Fruit fly (Drosophila melanogaster) whole organism, embryonic: Measurements from ENCODE around the gene jagn.

Source experiments
- Ada2b ChIP-seq: fragments of 200-800 bp; sonication (Bioruptor generic); IDR thresholded peaks from 2 replicates; pipeline ENCODE4 v1.3.6; 2022; ENCODE audit warnings: missing biosample characterization, missing genetic modification characterization
- BtbVII ChIP-seq: fragments of 200-800 bp; sonication (Bioruptor generic); optimal IDR thresholded peaks from 3 replicates; lab custom pipeline; 2017; ENCODE audit warnings: missing biosample characterization, mild to moderate bottlenecking, missing genetic modification characterization
- Bteb2 ChIP-seq: fragments of 200-800 bp; sonication (Bioruptor generic); optimal IDR thresholded peaks from 2 replicates; lab custom pipeline; 2016; ENCODE audit warnings: missing biosample characterization, missing genetic modification characterization
- CG13123 ChIP-seq: fragments of 200-800 bp; sonication (Bioruptor generic); optimal IDR thresholded peaks from 2 replicates; lab custom pipeline; 2016; ENCODE audit warnings: missing biosample characterization, missing genetic modification characterization
- CG18619 ChIP-seq: fragments of 200-800 bp; sonication (Bioruptor generic); optimal IDR thresholded peaks from 3 replicates; lab custom pipeline; 2017; ENCODE audit warnings: missing biosample characterization, mild to moderate bottlenecking, missing genetic modification characterization
- CG2889 ChIP-seq: fragments of 200-800 bp; sonication (Bioruptor generic); IDR thresholded peaks from 3 replicates; pipeline ENCODE4 v1.3.6; 2022; ENCODE audit warnings: missing biosample characterization, missing genetic modification characterization
- CG3407 ChIP-seq: fragments of 200-800 bp; sonication (Bioruptor generic); optimal IDR thresholded peaks from 2 replicates; lab custom pipeline; 2018; ENCODE audit warnings: missing biosample characterization, mild to moderate bottlenecking, missing genetic modification characterization
- CG3726 ChIP-seq: fragments of 200-800 bp; sonication (Bioruptor generic); IDR thresholded peaks from 3 replicates; pipeline ENCODE4, ENCODE4 v1.3.6; 2022; ENCODE audit warnings: missing biosample characterization, missing genetic modification characterization
- CG4282 ChIP-seq: fragments of 200-800 bp; sonication (Bioruptor generic); optimal IDR thresholded peaks from 2 replicates; lab custom pipeline; 2016; ENCODE audit warnings: missing biosample characterization, missing genetic modification characterization
- CG4328 ChIP-seq: fragments of 200-800 bp; sonication (Bioruptor generic); optimal IDR thresholded peaks from 3 replicates; lab custom pipeline; 2017; ENCODE audit warnings: missing biosample characterization, missing genetic modification reagents, missing genetic modification characterization
- CG6689 ChIP-seq: fragments of 200-800 bp; sonication (Bioruptor generic); IDR thresholded peaks from 2 replicates; pipeline ENCODE4 v1.3.6; 2022; ENCODE audit warnings: missing biosample characterization, missing genetic modification characterization
- CG6791 ChIP-seq: fragments of 200-800 bp; sonication (Bioruptor generic); IDR thresholded peaks from 3 replicates; pipeline ENCODE4 v1.3.6; 2022; ENCODE audit warnings: missing biosample characterization, missing genetic modification characterization; ENCODE audit not compliant: partially characterized antibody
- CG7372 ChIP-seq: fragments of 200-800 bp; sonication (Bioruptor generic); IDR thresholded peaks from 2 replicates; pipeline ENCODE4 v1.3.6; 2022; ENCODE audit warnings: missing biosample characterization, missing genetic modification characterization
- CG7928 ChIP-seq: fragments of 200-800 bp; sonication (Bioruptor generic); optimal IDR thresholded peaks from 2 replicates; lab custom pipeline; 2017; ENCODE audit warnings: missing biosample characterization, mild to moderate bottlenecking, missing genetic modification characterization
- CG8478 ChIP-seq: fragments of >200 bp; optimal IDR thresholded peaks from 2 replicates; lab custom pipeline; 2018
- Dfd ChIP-seq, 2 experiments: fragments of >200 bp; optimal IDR thresholded peaks; 2 replicates each; lab custom pipeline; 2017; ENCODE audit warnings: missing biosample characterization in 2 of 2, missing genetic modification characterization in 2 of 2
- Ets65A ChIP-seq: fragments of 200-800 bp; sonication (Bioruptor generic); peaks from one replicate; lab custom pipeline; 2016; ENCODE audit warnings: missing biosample characterization, missing genetic modification characterization
- Gsc ChIP-seq: fragments of 200-800 bp; sonication (Bioruptor generic); IDR thresholded peaks from 2 replicates; pipeline ENCODE4 v1.3.6; 2022; ENCODE audit warnings: missing biosample characterization, missing genetic modification characterization
- H2.0 ChIP-seq: fragments of 200-800 bp; sonication (Bioruptor generic); IDR thresholded peaks from 2 replicates; pipeline ENCODE4 v1.3.6; 2022; ENCODE audit warnings: missing biosample characterization, missing genetic modification characterization
- HmgZ ChIP-seq: fragments of 200-800 bp; sonication (Bioruptor generic); optimal IDR thresholded peaks from 2 replicates; lab custom pipeline; 2018; ENCODE audit warnings: missing biosample characterization, mild to moderate bottlenecking, missing genetic modification characterization
- Max ChIP-seq: fragments of 200-800 bp; sonication (Bioruptor generic); optimal IDR thresholded peaks from 2 replicates; lab custom pipeline; 2016; ENCODE audit warnings: missing biosample characterization, mild to moderate bottlenecking, missing genetic modification characterization
- NC2β ChIP-seq: fragments of 200-800 bp; sonication (Bioruptor generic); optimal IDR thresholded peaks from 2 replicates; lab custom pipeline; 2016; ENCODE audit warnings: missing biosample characterization, missing genetic modification characterization
- Nf-YA ChIP-seq: fragments of 200-800 bp; sonication (Bioruptor generic); IDR thresholded peaks from 2 replicates; pipeline ENCODE4 v1.3.6; 2022; ENCODE audit warnings: missing biosample characterization, missing genetic modification characterization
- NfI ChIP-seq: fragments of 200-800 bp; sonication (Bioruptor generic); optimal IDR thresholded peaks from 3 replicates; lab custom pipeline; 2018; ENCODE audit warnings: missing biosample characterization, mild to moderate bottlenecking, missing genetic modification characterization, moderate library complexity
- Sin3A ChIP-seq: fragments of >200 bp; optimal IDR thresholded peaks from 2 replicates; lab custom pipeline; 2018
- Six4 ChIP-seq: fragments of 200-800 bp; sonication (Bioruptor generic); optimal IDR thresholded peaks from 2 replicates; lab custom pipeline; 2016; ENCODE audit warnings: missing biosample characterization, missing genetic modification characterization
- Spps ChIP-seq: fragments of 200-800 bp; sonication (Bioruptor generic); optimal IDR thresholded peaks from 2 replicates; lab custom pipeline; 2018; ENCODE audit warnings: missing biosample characterization, mild to moderate bottlenecking, missing genetic modification characterization
- Sry-δ ChIP-seq: fragments of 200-800 bp; sonication (Bioruptor generic); optimal IDR thresholded peaks from 2 replicates; lab custom pipeline; 2016; ENCODE audit warnings: missing biosample characterization, missing genetic modification characterization
- Tbp ChIP-seq: fragments of >200 bp; optimal IDR thresholded peaks from 2 replicates; lab custom pipeline; 2018; ENCODE audit warnings: missing biosample characterization, missing genetic modification characterization
- abd-A ChIP-seq: fragments of 200-800 bp; sonication (Bioruptor generic); optimal IDR thresholded peaks from 3 replicates; lab custom pipeline; 2019; ENCODE audit warnings: missing biosample characterization, mild to moderate bottlenecking, missing genetic modification characterization, moderate library complexity
- ap ChIP-seq: fragments of 200-800 bp; sonication (Bioruptor generic); IDR thresholded peaks from 2 replicates; pipeline ENCODE4 v1.3.6; 2022; ENCODE audit warnings: missing biosample characterization, missing genetic modification characterization
- ato ChIP-seq: fragments of 200-800 bp; sonication (Bioruptor generic); IDR thresholded peaks from 2 replicates; pipeline ENCODE4 v1.3.6; 2022; ENCODE audit warnings: missing biosample characterization, missing genetic modification characterization; ENCODE audit not compliant: partially characterized antibody
- az2 ChIP-seq: fragments of 200-800 bp; sonication (Bioruptor generic); optimal IDR thresholded peaks from 3 replicates; lab custom pipeline; 2016; ENCODE audit warnings: missing biosample characterization, missing genetic modification characterization
- bbx ChIP-seq: fragments of 200-800 bp; sonication (Bioruptor generic); IDR thresholded peaks from 2 replicates; pipeline ENCODE4 v1.3.6; 2022; ENCODE audit warnings: missing biosample characterization, missing genetic modification characterization; ENCODE audit not compliant: partially characterized antibody
- bcd ChIP-seq: fragments of 200-800 bp; sonication (Bioruptor generic); optimal IDR thresholded peaks from 2 replicates; lab custom pipeline; 2017; ENCODE audit warnings: missing biosample characterization, mild to moderate bottlenecking, missing genetic modification characterization
- caup ChIP-seq: fragments of 200-800 bp; sonication (Bioruptor generic); optimal IDR thresholded peaks from 3 replicates; lab custom pipeline; 2017; ENCODE audit warnings: missing biosample characterization, mild to moderate bottlenecking, missing genetic modification characterization, moderate library complexity; ENCODE audit not compliant: severe bottlenecking
- en ChIP-seq: fragments of 200-800 bp; sonication (Bioruptor generic); optimal IDR thresholded peaks from 2 replicates; lab custom pipeline; 2016; ENCODE audit warnings: missing biosample characterization, missing genetic modification characterization
- esg ChIP-seq: fragments of 200-800 bp; sonication (Bioruptor generic); conservative IDR thresholded peaks from 2 replicates; pipeline ENCODE4 v1.3.6; 2022; ENCODE audit warnings: missing biosample characterization, missing genetic modification characterization
- ewg ChIP-seq: fragments of 200-800 bp; sonication (Bioruptor generic); optimal IDR thresholded peaks from 3 replicates; lab custom pipeline; 2017; ENCODE audit warnings: mild to moderate bottlenecking, missing biosample characterization, missing genetic modification reagents, missing genetic modification characterization
- fd64A ChIP-seq: fragments of 200-800 bp; sonication (Bioruptor generic); optimal IDR thresholded peaks from 3 replicates; lab custom pipeline; 2018; ENCODE audit warnings: missing biosample characterization, mild to moderate bottlenecking, missing genetic modification characterization
- fu2 ChIP-seq: fragments of 200-800 bp; sonication (Bioruptor generic); optimal IDR thresholded peaks from 2 replicates; lab custom pipeline; 2016; ENCODE audit warnings: missing biosample characterization, missing genetic modification characterization
- jing ChIP-seq: fragments of 200-800 bp; sonication (Bioruptor generic); optimal IDR thresholded peaks from 2 replicates; lab custom pipeline; 2018; ENCODE audit warnings: missing biosample characterization, mild to moderate bottlenecking, missing genetic modification characterization
- lbe ChIP-seq: fragments of 200-800 bp; sonication (Bioruptor generic); optimal IDR thresholded peaks from 2 replicates; lab custom pipeline; 2016; ENCODE audit warnings: missing biosample characterization, mild to moderate bottlenecking, missing genetic modification characterization
- oc ChIP-seq: fragments of 200-800 bp; sonication (Bioruptor generic); optimal IDR thresholded peaks from 2 replicates; lab custom pipeline; 2018; ENCODE audit warnings: missing biosample characterization, mild to moderate bottlenecking, missing genetic modification characterization, moderate library complexity
- otp ChIP-seq: fragments of 200-800 bp; sonication (Bioruptor generic); IDR thresholded peaks from 3 replicates; pipeline ENCODE4, ENCODE4 v1.3.6; 2022; ENCODE audit warnings: missing biosample characterization, missing genetic modification characterization
- pho ChIP-seq: fragments of 200-800 bp; sonication (Bioruptor generic); optimal IDR thresholded peaks from 2 replicates; lab custom pipeline; 2016; ENCODE audit warnings: missing biosample characterization, missing genetic modification characterization
- slbo ChIP-seq: fragments of 200-800 bp; sonication (Bioruptor generic); IDR thresholded peaks from 2 replicates; pipeline ENCODE4 v1.3.6; 2022; ENCODE audit warnings: missing biosample characterization, missing genetic modification characterization
- trh ChIP-seq: fragments of 200-800 bp; sonication (Bioruptor generic); optimal IDR thresholded peaks from 2 replicates; lab custom pipeline; 2016; ENCODE audit warnings: missing biosample characterization, missing genetic modification characterization
- vfl ChIP-seq: fragments of 200-800 bp; sonication (Bioruptor generic); optimal IDR thresholded peaks from 2 replicates; lab custom pipeline; 2016; ENCODE audit warnings: missing biosample characterization, missing genetic modification characterization
- wek ChIP-seq: fragments of 200-800 bp; sonication (Bioruptor generic); optimal IDR thresholded peaks from 3 replicates; lab custom pipeline; 2018; ENCODE audit warnings: missing biosample characterization, mild to moderate bottlenecking, missing genetic modification characterization, moderate library complexity

Gene jagn

DNA sequence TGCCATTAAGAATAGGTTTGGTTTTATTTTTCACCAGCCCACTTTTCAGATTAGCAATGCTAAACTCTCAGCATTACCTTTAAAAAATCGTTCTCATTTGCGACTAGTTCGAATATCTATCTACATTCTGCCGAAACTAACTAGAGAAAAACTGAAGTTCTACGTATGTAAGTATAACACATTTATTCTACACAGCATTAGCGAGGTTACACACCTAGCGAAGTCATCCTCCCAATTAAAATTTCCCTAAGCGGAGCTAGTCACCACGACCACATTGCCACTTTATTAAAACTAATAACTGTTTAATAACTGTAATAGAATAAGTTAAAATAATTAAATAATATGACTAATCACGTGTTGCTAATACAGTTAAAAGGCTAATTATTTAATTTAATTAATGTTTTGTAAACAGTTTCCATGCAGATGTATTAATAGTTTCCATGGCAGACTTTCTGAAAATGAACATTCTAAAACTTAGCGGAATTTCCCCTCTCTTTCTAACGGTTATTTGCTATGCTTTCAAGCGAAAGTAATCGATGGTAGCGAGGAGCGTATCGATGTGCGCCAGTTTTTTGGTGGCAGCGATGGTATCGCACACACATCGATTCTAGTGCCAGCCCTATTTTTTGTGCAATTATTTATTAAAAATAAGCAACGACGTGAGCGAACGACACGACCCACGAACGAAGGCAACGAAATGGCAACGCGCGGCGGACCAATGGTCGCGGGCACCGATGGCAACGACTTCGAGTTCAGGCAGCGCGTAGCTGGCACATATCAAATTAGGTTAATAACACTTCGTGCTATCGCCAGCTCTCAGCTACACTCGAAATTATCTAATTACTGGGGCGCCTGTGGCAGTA lies at the start of gene jagn (continued):
- peak; percentile 19 for TF ChIP-seq Bteb2 (GFP tag; lab: Kevin White, UChicago)
- no peak for TF ChIP-seq Tbp (GFP tag; lab: Kevin White, UChicago)
- peak; percentile 39 for TF ChIP-seq vfl (GFP tag; lab: Kevin White, UChicago)
- TF ChIP-seq Gsc (GFP tag; lab: Robert Waterston, UW) = no peak
- TF ChIP-seq Sry-δ (GFP tag; lab: Kevin White, UChicago) = peak; percentile 98
- TF ChIP-seq bbx (GFP tag; lab: Robert Waterston, UW) = peak; percentile 100
- peak; percentile 32 for TF ChIP-seq Six4
- peak; percentile 81 for TF ChIP-seq pho (GFP tag; lab: Kevin White, UChicago)
- 0 out of 2 replicates have a peak, but pooled peaks have one; percentile 29 for TF ChIP-seq Nf-YA (GFP tag; lab: Robert Waterston, UW)
- peak; percentile 36; the same call in 1 of the 2 replicates for TF ChIP-seq CG6689 (GFP tag; lab: Robert Waterston, UW)
- TF ChIP-seq abd-A (tag; lab: Kevin White, UChicago) = peak; percentile 81
- no peak for TF ChIP-seq en
- TF ChIP-seq lbe = peak; percentile 80
- no peak for TF ChIP-seq Dfd (GFP tag; optimal IDR thresholded peaks at IDR 0.05; lab: Kevin White, UChicago)
- TF ChIP-seq Ets65A (GFP tag; lab: Kevin White, UChicago) = peak; percentile 95
- no peak for TF ChIP-seq BtbVII (GFP tag; lab: Kevin White, UChicago)
- peak; percentile 91 for TF ChIP-seq slbo (GFP tag; lab: Robert Waterston, UW)
- TF ChIP-seq HmgZ (tag; lab: Kevin White, UChicago) = peak; percentile 46
- peak; percentile 51 for TF ChIP-seq az2 (GFP tag; lab: Kevin White, UChicago)
- TF ChIP-seq NfI = peak; percentile 75
- peak; percentile 6 for TF ChIP-seq CG7928
- no peak for TF ChIP-seq CG13123
- no peak for TF ChIP-seq wek
- peak; percentile 43 for TF ChIP-seq NC2β (GFP tag; lab: Kevin White, UChicago)
- no peak for TF ChIP-seq CG3407 (GFP tag; lab: Kevin White, UChicago)
- TF ChIP-seq CG8478 (lab: Kevin White, UChicago) = no peak
- TF ChIP-seq Ada2b (GFP tag; lab: Robert Waterston, UW) = peak; percentile 50; the same call in 1 of the 2 replicates
- no peak for TF ChIP-seq Spps (tag; lab: Kevin White, UChicago)
- peak; percentile 99 for TF ChIP-seq ato (GFP tag; lab: Robert Waterston, UW)
- TF ChIP-seq bcd (GFP tag; lab: Kevin White, UChicago) = peak; percentile 61
- peak; percentile 4; the same call in 1 of the 3 replicates for TF ChIP-seq CG2889
- TF ChIP-seq CG3726 (GFP tag; lab: Robert Waterston, UW) = no peak
- peak; percentile 30 for TF ChIP-seq ewg
- TF ChIP-seq Max (GFP tag; lab: Kevin White, UChicago) = peak; percentile 54
- peak; percentile 75 for TF ChIP-seq Sin3A (lab: Kevin White, UChicago)
- peak; percentile 12 for TF ChIP-seq CG4282 (GFP tag; lab: Kevin White, UChicago)
- TF ChIP-seq fd64A (GFP tag; lab: Kevin White, UChicago) = no peak
- no peak for TF ChIP-seq jing (GFP tag; lab: Kevin White, UChicago)
- TF ChIP-seq otp = peak; percentile 68; the same call in 2 of the 3 replicates
- TF ChIP-seq fu2 = peak; percentile 41
- TF ChIP-seq trh = no peak
- TF ChIP-seq CG7372 (GFP tag; lab: Robert Waterston, UW) = peak; percentile 37; the same call in 1 of the 2 replicates
- TF ChIP-seq CG4328 (GFP tag; lab: Kevin White, UChicago) = peak; percentile 59
- no peak for TF ChIP-seq esg
- TF ChIP-seq CG18619 (GFP tag; lab: Kevin White, UChicago) = peak; percentile 53
- peak; percentile 100 for TF ChIP-seq CG6791 (GFP tag; lab: Robert Waterston, UW)
- TF ChIP-seq ap (GFP tag; lab: Robert Waterston, UW) = no peak
- peak; percentile 73 for TF ChIP-seq caup (GFP tag; lab: Kevin White, UChicago)
- peak; percentile 73 for TF ChIP-seq H2.0 (GFP tag; lab: Robert Waterston, UW)
- TF ChIP-seq oc (tag; lab: Kevin White, UChicago) = peak; percentile 21
